Fruit fly (Drosophila melanogaster) whole organism, prepupa: Measurements from ENCODE around the gene Asciz.

Source experiments
- Blimp-1 ChIP-seq: fragments of 200-800 bp; sonication (Bioruptor generic); optimal IDR thresholded peaks from 3 replicates; lab custom pipeline; 2017; ENCODE audit warnings: missing biosample characterization, missing genetic modification characterization, mild to moderate bottlenecking, moderate library complexity, missing genetic modification reagents
- CG10631 ChIP-seq: fragments of 200-800 bp; sonication (Bioruptor generic); optimal IDR thresholded peaks from 2 replicates; lab custom pipeline; 2016; ENCODE audit warnings: missing biosample characterization, missing genetic modification characterization
- CG10669 ChIP-seq: fragments of 200-800 bp; sonication (Bioruptor generic); optimal IDR thresholded peaks from 3 replicates; lab custom pipeline; 2018; ENCODE audit warnings: missing biosample characterization, mild to moderate bottlenecking, missing genetic modification characterization, moderate library complexity
- CG11762 ChIP-seq: fragments of 200-800 bp; sonication (Bioruptor generic); optimal IDR thresholded peaks from 3 replicates; lab custom pipeline; 2016; ENCODE audit warnings: missing biosample characterization, missing genetic modification characterization; ENCODE audit not compliant: insufficient read depth
- CG11902 ChIP-seq: fragments of 200-800 bp; sonication (Bioruptor generic); optimal IDR thresholded peaks from 3 replicates; lab custom pipeline; 2016; ENCODE audit warnings: missing biosample characterization, missing genetic modification characterization
- CG15336 ChIP-seq: fragments of 200-800 bp; sonication (Bioruptor generic); IDR thresholded peaks from 2 replicates; pipeline ENCODE4 v1.3.6; 2022; ENCODE audit warnings: missing biosample characterization, missing genetic modification characterization
- CG1621 ChIP-seq: fragments of 200-800 bp; sonication (Bioruptor generic); optimal IDR thresholded peaks from 3 replicates; lab custom pipeline; 2018; ENCODE audit warnings: missing biosample characterization, mild to moderate bottlenecking, missing genetic modification characterization
- CG16779 ChIP-seq: fragments of 200-800 bp; sonication (Bioruptor generic); optimal IDR thresholded peaks from 3 replicates; lab custom pipeline; 2017; ENCODE audit warnings: missing biosample characterization, mild to moderate bottlenecking, missing genetic modification characterization
- CG31627 ChIP-seq: fragments of 200-800 bp; sonication (Bioruptor generic); optimal IDR thresholded peaks from 3 replicates; lab custom pipeline; 2016; ENCODE audit warnings: missing biosample characterization, missing genetic modification characterization
- CG32006 ChIP-seq: fragments of 200-800 bp; sonication (Bioruptor generic); optimal IDR thresholded peaks from 3 replicates; lab custom pipeline; 2017; ENCODE audit warnings: missing biosample characterization, mild to moderate bottlenecking, missing genetic modification characterization
- CG3919 ChIP-seq: fragments of 200-800 bp; sonication (Bioruptor generic); optimal IDR thresholded peaks from 3 replicates; lab custom pipeline; 2016; ENCODE audit warnings: missing biosample characterization, missing genetic modification characterization
- CG4318 ChIP-seq: fragments of 200-800 bp; sonication (Bioruptor generic); optimal IDR thresholded peaks from 3 replicates; lab custom pipeline; 2017; ENCODE audit warnings: missing biosample characterization, mild to moderate bottlenecking, missing genetic modification characterization
- CG6163 ChIP-seq: fragments of 200-800 bp; sonication (Bioruptor generic); IDR thresholded peaks from 3 replicates; pipeline ENCODE4 v1.3.6; 2022; ENCODE audit warnings: missing biosample characterization, missing genetic modification characterization
- CG6276 ChIP-seq: fragments of 200-800 bp; sonication (Bioruptor generic); optimal IDR thresholded peaks from 2 replicates; lab custom pipeline; 2017; ENCODE audit warnings: missing biosample characterization, mild to moderate bottlenecking, missing genetic modification characterization
- CG6792 ChIP-seq: fragments of 200-800 bp; sonication (Bioruptor generic); optimal IDR thresholded peaks from 3 replicates; lab custom pipeline; 2016; ENCODE audit warnings: missing biosample characterization, missing genetic modification characterization
- CG6854 ChIP-seq: fragments of 200-800 bp; sonication (Bioruptor generic); optimal IDR thresholded peaks from 2 replicates; lab custom pipeline; 2017; ENCODE audit warnings: missing biosample characterization, mild to moderate bottlenecking, missing genetic modification characterization
- CG7368 ChIP-seq: fragments of 200-800 bp; sonication (Bioruptor generic); optimal IDR thresholded peaks from 3 replicates; lab custom pipeline; 2016; ENCODE audit warnings: missing biosample characterization, missing genetic modification characterization
- CG8319 ChIP-seq: fragments of 200-800 bp; sonication (Bioruptor generic); optimal IDR thresholded peaks from 3 replicates; lab custom pipeline; 2016; ENCODE audit warnings: missing biosample characterization, missing genetic modification characterization
- CG8632 ChIP-seq: fragments of 200-800 bp; sonication (Bioruptor generic); optimal IDR thresholded peaks from 3 replicates; lab custom pipeline; 2016; ENCODE audit warnings: missing biosample characterization, missing genetic modification characterization
- CG9139 ChIP-seq: fragments of 200-800 bp; sonication (Bioruptor generic); optimal IDR thresholded peaks from 3 replicates; lab custom pipeline; 2017; ENCODE audit warnings: missing biosample characterization, mild to moderate bottlenecking, missing genetic modification characterization
- Eip75B ChIP-seq: fragments of 200-800 bp; sonication (Bioruptor generic); optimal IDR thresholded peaks from 3 replicates; lab custom pipeline; 2016; ENCODE audit warnings: missing biosample characterization, missing genetic modification characterization
- Eip78C ChIP-seq: fragments of 200-800 bp; sonication (Bioruptor generic); peaks from one replicate; lab custom pipeline; 2016; ENCODE audit warnings: missing biosample characterization, missing genetic modification characterization
- Eip93F ChIP-seq: fragments of 200-800 bp; sonication (Bioruptor generic); optimal IDR thresholded peaks from 2 replicates; lab custom pipeline; 2016; ENCODE audit warnings: missing biosample characterization, mild to moderate bottlenecking, missing genetic modification characterization
- Ets21C ChIP-seq: fragments of 200-800 bp; sonication (Bioruptor generic); optimal IDR thresholded peaks from 3 replicates; lab custom pipeline; 2016; ENCODE audit warnings: missing biosample characterization, missing genetic modification characterization
- Ets96B ChIP-seq: fragments of 200-800 bp; optimal IDR thresholded peaks from 2 replicates; lab custom pipeline; 2019; ENCODE audit warnings: missing biosample characterization, mild to moderate bottlenecking, missing genetic modification characterization, moderate library complexity
- Gug ChIP-seq: fragments of 200-800 bp; sonication (Bioruptor generic); IDR thresholded peaks from 2 replicates; pipeline ENCODE4 v1.3.6; 2022; ENCODE audit warnings: missing biosample characterization, missing genetic modification characterization
- Hr38 ChIP-seq: sonication (Bioruptor generic); optimal IDR thresholded peaks from 2 replicates; lab custom pipeline; 2016; ENCODE audit warnings: missing biosample characterization, missing genetic modification characterization
- Hr4 ChIP-seq: fragments of 200-800 bp; sonication (Bioruptor generic); optimal IDR thresholded peaks from 3 replicates; lab custom pipeline; 2016; ENCODE audit warnings: missing biosample characterization, missing genetic modification characterization
- Lpt ChIP-seq: fragments of 200-800 bp; sonication (Bioruptor generic); optimal IDR thresholded peaks from 3 replicates; lab custom pipeline; 2016; ENCODE audit warnings: missing biosample characterization, missing genetic modification characterization
- Met ChIP-seq: fragments of 200-800 bp; sonication (Bioruptor generic); optimal IDR thresholded peaks from 3 replicates; lab custom pipeline; 2016; ENCODE audit warnings: missing biosample characterization, missing genetic modification characterization
- OdsH ChIP-seq: fragments of 200-800 bp; sonication (Bioruptor generic); optimal IDR thresholded peaks from 3 replicates; lab custom pipeline; 2016; ENCODE audit warnings: missing biosample characterization, missing genetic modification characterization
- Smox ChIP-seq: fragments of 200-800 bp; sonication (Bioruptor generic); optimal IDR thresholded peaks from 3 replicates; lab custom pipeline; 2016; ENCODE audit warnings: missing biosample characterization, missing genetic modification characterization
- Sox14 ChIP-seq: fragments of 200-800 bp; sonication (Bioruptor generic); optimal IDR thresholded peaks from 3 replicates; lab custom pipeline; 2016; ENCODE audit warnings: missing biosample characterization, missing genetic modification characterization
- acj6 ChIP-seq: fragments of 200-800 bp; sonication (Bioruptor generic); optimal IDR thresholded peaks from 3 replicates; lab custom pipeline; 2016; ENCODE audit warnings: missing biosample characterization, missing genetic modification characterization
- cyc ChIP-seq: fragments of 200-800 bp; sonication (Bioruptor generic); optimal IDR thresholded peaks from 3 replicates; lab custom pipeline; 2016; ENCODE audit warnings: missing biosample characterization, missing genetic modification characterization
- dac ChIP-seq: fragments of 200-800 bp; sonication (Bioruptor generic); optimal IDR thresholded peaks from 2 replicates; lab custom pipeline; 2017; ENCODE audit warnings: missing biosample characterization, mild to moderate bottlenecking, missing genetic modification characterization
- dsx ChIP-seq: fragments of 200-800 bp; optimal IDR thresholded peaks from 3 replicates; lab custom pipeline; 2019; ENCODE audit warnings: missing biosample characterization, mild to moderate bottlenecking, missing genetic modification characterization, moderate library complexity; ENCODE audit not compliant: poor library complexity, severe bottlenecking
- eg ChIP-seq: fragments of 200-800 bp; sonication (Bioruptor generic); IDR thresholded peaks from 3 replicates; pipeline ENCODE4 v1.3.6; 2022; ENCODE audit warnings: missing biosample characterization, missing genetic modification characterization
- esn ChIP-seq: fragments of 200-800 bp; sonication (Bioruptor generic); optimal IDR thresholded peaks from 2 replicates; lab custom pipeline; 2016; ENCODE audit warnings: missing biosample characterization, mild to moderate bottlenecking, missing genetic modification characterization, moderate library complexity
- fd85E ChIP-seq: fragments of 200-800 bp; sonication (Bioruptor generic); optimal IDR thresholded peaks from 3 replicates; lab custom pipeline; 2016; ENCODE audit warnings: missing biosample characterization, missing genetic modification characterization
- lz ChIP-seq: fragments of 200-800 bp; sonication (Bioruptor generic); optimal IDR thresholded peaks from 3 replicates; lab custom pipeline; 2016; ENCODE audit warnings: missing biosample characterization, missing genetic modification characterization
- pdm3 ChIP-seq: fragments of 200-800 bp; sonication (Bioruptor generic); optimal IDR thresholded peaks from 3 replicates; lab custom pipeline; 2016; ENCODE audit warnings: missing biosample characterization, missing genetic modification characterization
- salr ChIP-seq, 2 experiments: fragments of 200-800 bp; sonication (Bioruptor generic); optimal IDR thresholded peaks; 3 replicates each; lab custom pipeline; 2016 to 2018; ENCODE audit warnings: missing biosample characterization in 2 of 2, missing genetic modification characterization in 2 of 2, mild to moderate bottlenecking in 1 of 2
- spab ChIP-seq: fragments of 200-800 bp; sonication (Bioruptor generic); optimal IDR thresholded peaks from 2 replicates; lab custom pipeline; 2017; ENCODE audit warnings: missing biosample characterization, mild to moderate bottlenecking, missing genetic modification characterization, missing genetic modification reagents
- ss ChIP-seq, 2 experiments: fragments of 200-800 bp; sonication (Bioruptor generic); optimal IDR thresholded peaks; 2 replicates in 1 of 2; 3 replicates in 1 of 2; lab custom pipeline; 2017 to 2018; ENCODE audit warnings: mild to moderate bottlenecking in 2 of 2, missing biosample characterization in 2 of 2, missing genetic modification characterization in 2 of 2, moderate library complexity in 1 of 2
- svp ChIP-seq: fragments of 200-800 bp; sonication (Bioruptor generic); peaks from one replicate; lab custom pipeline; 2016; ENCODE audit warnings: missing biosample characterization, missing genetic modification characterization
- topi ChIP-seq: fragments of 200-800 bp; sonication (Bioruptor generic); optimal IDR thresholded peaks from 3 replicates; lab custom pipeline; 2016; ENCODE audit warnings: missing biosample characterization, missing genetic modification characterization
- vri ChIP-seq: fragments of 200-800 bp; sonication (Bioruptor generic); optimal IDR thresholded peaks from 3 replicates; lab custom pipeline; 2016; ENCODE audit warnings: missing biosample characterization, mild to moderate bottlenecking, missing genetic modification characterization

The Asciz gene

DNA sequence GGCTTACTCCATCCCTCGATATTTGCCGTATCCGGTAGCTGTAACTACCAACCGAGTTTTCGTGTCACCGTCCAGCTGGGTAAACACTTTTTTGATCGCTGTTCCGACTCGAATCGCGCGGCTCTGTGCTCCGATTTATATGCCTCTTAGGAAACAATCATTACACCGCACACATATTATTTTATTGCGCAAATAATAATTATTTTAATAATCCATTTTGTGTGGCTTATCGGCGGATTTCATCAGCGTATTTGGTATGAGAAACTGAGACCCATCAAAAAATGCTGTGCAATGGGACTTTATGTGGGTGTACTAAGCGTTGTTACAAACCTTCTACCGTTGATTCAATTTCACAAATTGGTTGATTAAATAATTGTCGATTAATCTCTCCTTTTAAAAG, 37.0 kb upstream of the Asciz start, which contains the start of gene CG32271:
CG32271 (minus strand) TSS at position 101 of the 400 bp plus-strand sequence.
- no peak for TF ChIP-seq eg

DNA sequence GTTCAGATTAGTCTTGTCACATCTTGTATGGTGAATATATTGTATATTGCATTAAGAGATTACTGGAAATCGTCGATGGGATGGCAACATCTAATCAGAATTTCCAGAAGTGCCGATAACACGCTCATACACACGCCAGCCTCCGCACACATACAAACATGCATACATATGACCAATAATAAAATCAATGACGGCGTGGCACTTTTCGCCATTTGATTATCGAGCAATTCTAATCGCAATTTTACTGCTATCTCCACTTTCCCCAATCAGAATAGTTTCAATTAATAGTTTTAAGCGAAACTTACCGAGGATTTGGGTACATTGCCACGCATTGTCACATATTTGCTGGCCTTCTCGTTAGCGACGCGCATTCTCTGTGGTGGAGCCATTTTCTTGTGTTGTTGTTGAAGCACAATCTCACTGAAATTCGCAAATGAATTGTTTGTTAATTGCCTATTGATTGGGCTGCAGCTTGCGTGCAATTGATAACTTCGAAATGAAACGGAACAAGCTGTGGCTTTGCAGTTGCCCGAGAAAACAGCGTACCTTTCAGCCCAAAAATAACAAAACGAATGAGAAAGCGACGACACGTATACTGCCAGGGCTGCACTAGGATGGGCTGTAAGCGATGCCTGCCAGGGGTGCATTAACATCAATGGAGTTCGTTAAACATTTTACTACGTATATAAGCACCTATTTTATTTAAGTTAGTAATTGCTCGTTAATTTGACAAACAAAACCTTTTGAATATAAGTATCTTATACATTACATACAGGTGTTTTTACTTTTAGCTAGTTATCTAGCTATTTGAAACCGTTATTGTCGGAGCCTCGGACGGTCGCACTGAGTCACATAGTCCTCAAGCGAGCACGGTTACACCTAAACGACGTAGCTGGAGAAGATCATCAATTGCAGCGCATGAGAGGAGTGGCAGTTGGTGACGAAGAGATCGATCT, 32.7 kb upstream of the Asciz start, which contains the start of the genes CG32276 and gry:
CG32276 (minus strand) TSS at position 601 of the 956 bp plus-strand sequence.
gry (plus strand) TSS at position 644 of the 956 bp plus-strand sequence.
- TF ChIP-seq Met (GFP tag; lab: Kevin White, UChicago) (no peak), OdsH (GFP tag; lab: Kevin White, UChicago) (no peak), CG32006 (GFP tag; lab: Kevin White, UChicago) (no peak), esn (GFP tag; lab: Kevin White, UChicago) (peak; percentile 77), CG11902 (GFP tag; lab: Kevin White, UChicago) (peak; percentile 63), Hr4 (no peak), CG8632 (GFP tag; lab: Kevin White, UChicago) (no peak), CG6163 (GFP tag; lab: Robert Waterston, UW) (peak; percentile 65), Eip78C (no peak), CG4318 (GFP tag; lab: Kevin White, UChicago) (no peak), CG10669 (GFP tag; lab: Kevin White, UChicago) (no peak), CG6792 (peak; percentile 78), Blimp-1 (peak; percentile 38), dac (GFP tag; lab: Kevin White, UChicago) (no peak), salr (GFP tag; optimal IDR thresholded peaks at IDR 0.05; lab: Kevin White, UChicago) (no peak), CG7368 (no peak), pdm3 (GFP tag; lab: Kevin White, UChicago) (no peak), lz (GFP tag; lab: Kevin White, UChicago) (peak; percentile 85), CG3919 (peak; percentile 84), Ets96B (tag; lab: Kevin White, UChicago) (no peak), spab (GFP tag; lab: Kevin White, UChicago) (no peak), CG8319 (GFP tag; lab: Kevin White, UChicago) (peak; percentile 57), topi (peak; percentile 70), Smox (GFP tag; lab: Kevin White, UChicago) (no peak), svp (GFP tag; lab: Kevin White, UChicago) (peak; percentile 86), CG31627 (GFP tag; lab: Kevin White, UChicago) (peak; percentile 78), CG6854 (peak; percentile 71), Eip75B (no peak), CG10631 (GFP tag; lab: Kevin White, UChicago) (no peak), acj6 (peak; percentile 73), fd85E (peak; percentile 3), ss (GFP tag; optimal IDR thresholded peaks at IDR 0.05; lab: Kevin White, UChicago) (no peak), Eip93F (GFP tag; lab: Kevin White, UChicago) (peak; percentile 78), vri (no peak), CG6276 (GFP tag; lab: Kevin White, UChicago) (no peak), CG1621 (tag; lab: Kevin White, UChicago) (peak; percentile 48), CG9139 (no peak), CG15336 (GFP tag; lab: Robert Waterston, UW) (peak; percentile 45; the same call in 1 of the 2 replicates), Hr38 (GFP tag; lab: Kevin White, UChicago) (peak; percentile 0), cyc (peak; percentile 81), eg (peak; percentile 72), Sox14 (GFP tag; lab: Kevin White, UChicago) (no peak), CG16779 (tag; lab: Kevin White, UChicago) (peak; percentile 34), CG11762 (GFP tag; lab: Kevin White, UChicago) (peak; percentile 64), dsx (GFP tag; lab: Kevin White, UChicago) (no peak), Lpt (GFP tag; lab: Kevin White, UChicago) (no peak), Gug (0 out of 2 replicates have a peak, but pooled peaks have one; percentile 27), Ets21C (GFP tag; lab: Kevin White, UChicago) (peak; percentile 77)
